Worm (Caenorhabditis elegans): ENCODE results near the gene C03B1.14.

The C03B1.14 gene

DNA sequence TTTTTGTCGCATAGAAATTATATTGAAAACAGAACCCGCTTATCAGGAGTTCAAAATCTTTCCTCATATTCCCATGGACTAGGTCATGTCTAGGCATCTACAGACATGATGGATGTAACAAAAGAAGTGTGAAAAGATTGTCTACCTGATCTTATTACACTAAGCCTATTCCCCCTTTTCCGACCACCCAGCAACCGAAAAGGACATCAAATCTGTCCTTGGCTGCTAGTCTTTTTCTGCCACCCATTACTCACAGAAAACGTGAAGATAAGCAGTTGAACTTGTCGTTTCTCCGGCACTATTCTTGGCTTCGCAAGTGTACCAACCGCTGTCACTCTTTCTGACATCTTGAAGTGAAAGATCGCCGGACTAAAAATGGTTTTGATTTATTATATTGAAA lies 22.4 kb upstream of the C03B1.14 start:
- TF ChIP-seq sox-4 (tag; optimal IDR thresholded peaks at IDR 0.05) (no peak), lin-14 (GFP tag; optimal IDR thresholded peaks at IDR 0.05) (peak; percentile 19), nhr-85 (tag) (peak; percentile 77)

DNA sequence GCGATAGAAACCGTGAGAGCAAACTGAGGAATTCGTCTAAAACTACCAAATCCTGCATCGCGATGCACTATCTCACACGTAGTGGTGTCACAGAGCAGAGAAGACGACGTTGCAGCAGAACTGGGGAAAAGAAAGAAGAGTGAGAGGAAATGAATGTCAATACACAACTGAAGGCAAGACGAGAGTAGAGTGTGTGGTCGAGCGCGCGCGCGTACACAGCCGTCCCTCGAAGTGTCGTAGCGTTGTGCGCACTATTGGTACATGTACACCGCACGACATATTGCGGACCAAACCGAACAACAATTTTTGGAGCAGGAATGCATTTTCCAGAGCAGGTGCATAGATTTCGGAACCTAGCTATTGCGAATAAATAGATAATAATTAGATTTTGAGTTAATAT lies 17.8 kb upstream of the C03B1.14 start:
- TF ChIP-seq sptf-1 (tag; optimal IDR thresholded peaks at IDR 0.05) (no peak), egl-13 (tag; optimal IDR thresholded peaks at IDR 0.05) (peak; percentile 47), rnt-1 (tag; optimal IDR thresholded peaks at IDR 0.05) (peak; percentile 54), lin-15B (tag; optimal IDR thresholded peaks at IDR 0.05) (no peak), lin-14 (GFP tag; optimal IDR thresholded peaks at IDR 0.05) (peak; percentile 91), alr-1 (tag; optimal IDR thresholded peaks at IDR 0.05; ENCODE audit: borderline replicate concordance) (no peak), dpl-1 (GFP tag; optimal IDR thresholded peaks at IDR 0.05) (peak; percentile 7 to 46 (median 39)), skn-1 (tag; optimal IDR thresholded peaks at IDR 0.05) (peak; percentile 61), blmp-1 (tag; optimal IDR thresholded peaks at IDR 0.05) (peak; percentile 8), swsn-7 (tag; optimal IDR thresholded peaks at IDR 0.05) (peak; percentile 61), aly-2 (tag; optimal IDR thresholded peaks at IDR 0.05) (no peak), ets-5 (GFP tag; IDR thresholded peaks at IDR 0.05) (no peak), fkh-10 (GFP tag; optimal IDR thresholded peaks at IDR 0.05) (peak; percentile 20), jun-1 (tag; optimal IDR thresholded peaks at IDR 0.05) (no peak), mdl-1 (tag; optimal IDR thresholded peaks at IDR 0.05) (peak in 1 of 2 experiments; percentile 49), tbx-2 (tag; optimal IDR thresholded peaks at IDR 0.05) (peak; percentile 58), isw-1 (GFP tag; IDR thresholded peaks at IDR 0.05) (no peak; the same call in 1 of the 2 replicates), nhr-71 (tag; optimal IDR thresholded peaks at IDR 0.05) (peak; percentile 71), nhr-28 (tag; optimal IDR thresholded peaks at IDR 0.05) (no peak), lsy-2 (tag; optimal IDR thresholded peaks at IDR 0.05) (peak; percentile 33 to 66), snpc-4 (tag; optimal IDR thresholded peaks at IDR 0.05) (no peak), efl-1 (optimal IDR thresholded peaks at IDR 0.05) (peak; percentile 29 to 47), efl-1 (GFP tag; optimal IDR thresholded peaks at IDR 0.05 in 1 of 2) (peak; percentile 53 to 60), unc-130 (tag; optimal IDR thresholded peaks at IDR 0.05) (peak; percentile 31), zip-4 (GFP tag; optimal IDR thresholded peaks at IDR 0.05) (peak; percentile 11), lin-35 (GFP tag; optimal IDR thresholded peaks at IDR 0.05) (peak; percentile 61 to 72), ceh-63 (GFP tag; optimal IDR thresholded peaks at IDR 0.05) (no peak), nhr-20 (tag; optimal IDR thresholded peaks at IDR 0.05) (peak; percentile 80), F16B12.6 (tag; optimal IDR thresholded peaks at IDR 0.05) (peak; percentile 83), snu-23 (GFP tag; optimal IDR thresholded peaks at IDR 0.05) (peak; percentile 74), nhr-90 (tag; optimal IDR thresholded peaks at IDR 0.05; ENCODE audit: poor library complexity) (peak; percentile 28), fkh-8 (tag; optimal IDR thresholded peaks at IDR 0.05) (peak; percentile 85), lin-13 (GFP tag; optimal IDR thresholded peaks at IDR 0.05) (no peak), nhr-77 (tag; optimal IDR thresholded peaks at IDR 0.05) (peak; percentile 37), tlp-1 (tag; optimal IDR thresholded peaks at IDR 0.05) (no peak), lir-3 (tag; optimal IDR thresholded peaks at IDR 0.05; ENCODE audit: poor library complexity) (no peak), ceh-82 (tag; optimal IDR thresholded peaks at IDR 0.05) (peak; percentile 27 to 80 (median 50)), xbp-1 (tag; optimal IDR thresholded peaks at IDR 0.05) (peak; percentile 72), nhr-47 (tag; optimal IDR thresholded peaks at IDR 0.05) (peak; percentile 68), nhr-19 (GFP tag; conservative IDR thresholded peaks at IDR 0.05) (peak; percentile 40), fos-1 (tag; optimal IDR thresholded peaks at IDR 0.05) (peak; percentile 48), sup-37 (GFP tag; optimal IDR thresholded peaks at IDR 0.05) (peak; percentile 46), nhr-84 (tag; optimal IDR thresholded peaks at IDR 0.05) (no peak), unc-86 (tag; optimal IDR thresholded peaks at IDR 0.05) (peak; percentile 47), C16A3.4 (tag; optimal IDR thresholded peaks at IDR 0.05) (peak; percentile 45), dsc-1 (tag; optimal IDR thresholded peaks at IDR 0.05) (peak; percentile 30), hlh-17 (GFP tag; optimal IDR thresholded peaks at IDR 0.05; ENCODE audit: borderline replicate concordance) (no peak), irx-1 (tag; optimal IDR thresholded peaks at IDR 0.05) (peak; percentile 23), mep-1 (tag; optimal IDR thresholded peaks at IDR 0.05) (peak; percentile 73), nhr-85 (tag) (peak; percentile 75)

All from whole organism, L1 larva.